Fruit fly (Drosophila melanogaster) whole organism, adult: ENCODE results near the gene CG7695.

ENCODE experiments used
- CG11617 ChIP-seq: fragments of 200-800 bp; sonication (Bioruptor generic); optimal IDR thresholded peaks from 2 replicates; lab custom pipeline; 2017; ENCODE audit warnings: mild to moderate bottlenecking, missing biosample characterization, missing genetic modification reagents, missing genetic modification characterization
- CG12768 ChIP-seq: fragments of 200-800 bp; sonication (Bioruptor generic); optimal IDR thresholded peaks from 2 replicates; lab custom pipeline; 2017; ENCODE audit warnings: missing biosample characterization, missing genetic modification characterization, mild to moderate bottlenecking, moderate library complexity, missing genetic modification reagents
- CG14711 ChIP-seq: fragments of 200-800 bp; sonication (Bioruptor generic); optimal IDR thresholded peaks from 2 replicates; lab custom pipeline; 2018; ENCODE audit warnings: missing biosample characterization, mild to moderate bottlenecking, missing genetic modification characterization, moderate library complexity
- CG1620 ChIP-seq: fragments of 200-800 bp; sonication (Bioruptor generic); optimal IDR thresholded peaks from 2 replicates; lab custom pipeline; 2016; ENCODE audit warnings: missing biosample characterization, missing genetic modification characterization
- CG33017 ChIP-seq: fragments of 200-800 bp; sonication (Bioruptor generic); optimal IDR thresholded peaks from 2 replicates; lab custom pipeline; 2018; ENCODE audit warnings: missing biosample characterization, mild to moderate bottlenecking, missing genetic modification characterization, moderate library complexity
- CG5204 ChIP-seq: fragments of 200-800 bp; sonication (Bioruptor generic); optimal IDR thresholded peaks from 2 replicates; lab custom pipeline; 2016; ENCODE audit warnings: missing biosample characterization, missing genetic modification characterization
- CG7045 ChIP-seq: fragments of 200-800 bp; sonication (Bioruptor generic); optimal IDR thresholded peaks from 2 replicates; lab custom pipeline; 2017; ENCODE audit warnings: missing biosample characterization, mild to moderate bottlenecking, missing genetic modification characterization
- CG7101 ChIP-seq: fragments of 200-800 bp; sonication (Bioruptor generic); optimal IDR thresholded peaks from 2 replicates; lab custom pipeline; 2018; ENCODE audit warnings: missing biosample characterization, mild to moderate bottlenecking, missing genetic modification characterization, moderate library complexity
- Clk ChIP-seq: fragments of 200-800 bp; sonication (Bioruptor generic); optimal IDR thresholded peaks from 2 replicates; lab custom pipeline; 2017; ENCODE audit warnings: missing biosample characterization, missing genetic modification characterization
- Crg-1 ChIP-seq: fragments of 200-800 bp; sonication (Bioruptor generic); optimal IDR thresholded peaks from 2 replicates; lab custom pipeline; 2016; ENCODE audit warnings: missing biosample characterization, missing genetic modification characterization
- Hr96 ChIP-seq: fragments of 200-800 bp; sonication (Bioruptor generic); optimal IDR thresholded peaks from 2 replicates; lab custom pipeline; 2016; ENCODE audit warnings: missing biosample characterization, missing genetic modification characterization
- Mnt ChIP-seq: fragments of 200-800 bp; sonication (Bioruptor generic); optimal IDR thresholded peaks from 2 replicates; lab custom pipeline; 2016; ENCODE audit warnings: missing biosample characterization, mild to moderate bottlenecking, missing genetic modification characterization
- bab1 ChIP-seq: fragments of 200-800 bp; sonication (Bioruptor generic); optimal IDR thresholded peaks from 3 replicates; lab custom pipeline; 2019; ENCODE audit warnings: missing biosample characterization, mild to moderate bottlenecking, missing genetic modification characterization, moderate library complexity
- cic ChIP-seq: fragments of 200-800 bp; sonication (Bioruptor generic); optimal IDR thresholded peaks from 2 replicates; lab custom pipeline; 2017; ENCODE audit warnings: missing biosample characterization, mild to moderate bottlenecking, missing genetic modification characterization, moderate library complexity
- cnc ChIP-seq, 2 experiments: fragments of >200 bp; optimal IDR thresholded peaks; 2 replicates each; lab custom pipeline; 2017
- kay ChIP-seq: fragments of 200-800 bp; sonication (Bioruptor generic); peaks from one replicate; lab custom pipeline; 2016; ENCODE audit warnings: missing biosample characterization, missing genetic modification characterization, borderline replicate concordance
- ovo ChIP-seq: fragments of 200-800 bp; sonication (Bioruptor generic); optimal IDR thresholded peaks from 2 replicates; lab custom pipeline; 2016; ENCODE audit warnings: missing biosample characterization, missing genetic modification characterization
- pad ChIP-seq: fragments of 200-800 bp; sonication (Bioruptor generic); optimal IDR thresholded peaks from 3 replicates; lab custom pipeline; 2017; ENCODE audit warnings: missing biosample characterization, missing genetic modification characterization, mild to moderate bottlenecking, moderate library complexity, missing genetic modification reagents
- tj ChIP-seq: fragments of 200-800 bp; sonication (Bioruptor generic); optimal IDR thresholded peaks from 3 replicates; lab custom pipeline; 2017; ENCODE audit warnings: missing biosample characterization, mild to moderate bottlenecking, missing genetic modification characterization, moderate library complexity
- toe ChIP-seq: fragments of 200-800 bp; sonication (Bioruptor generic); optimal IDR thresholded peaks from 2 replicates; lab custom pipeline; 2016; ENCODE audit warnings: missing biosample characterization, missing genetic modification characterization

CG7695 gene

DNA sequence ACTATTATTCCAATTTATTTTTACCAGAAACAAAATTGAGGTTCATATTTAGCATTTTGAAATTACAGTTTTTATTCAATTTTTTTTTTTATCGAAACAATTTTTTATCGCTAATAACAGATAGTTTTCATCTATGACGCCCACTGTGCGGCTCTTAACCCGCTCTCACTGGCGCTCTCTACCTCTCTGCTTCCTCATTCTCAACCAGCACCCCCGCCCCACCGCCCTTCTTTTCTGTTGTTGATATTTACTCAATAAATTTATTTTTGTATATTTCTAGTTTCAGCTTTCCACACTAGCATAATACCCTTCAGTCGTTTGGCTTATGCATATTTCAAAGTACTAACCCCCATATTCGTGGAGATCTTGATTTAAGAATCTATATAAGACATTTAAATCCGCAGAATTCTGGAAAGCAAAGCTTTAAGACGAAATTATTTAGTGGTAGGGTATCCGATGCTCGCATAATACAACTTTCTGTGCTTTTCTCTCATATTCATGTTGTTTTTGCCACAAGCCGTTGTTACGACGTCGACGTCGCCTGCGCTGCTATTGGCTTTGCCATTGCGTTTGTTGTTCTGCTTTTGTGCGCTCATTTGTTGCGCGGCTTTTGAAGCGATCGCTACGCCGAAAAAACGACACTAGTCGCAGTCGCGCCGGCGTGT, 33.3 kb downstream of the CG7695 start:
- peak; percentile 93 for TF ChIP-seq CG11617 (GFP tag; lab: Kevin White, UChicago)
- peak; percentile 89 for TF ChIP-seq CG7101
- TF ChIP-seq cic = peak; percentile 84
- peak; percentile 48 for TF ChIP-seq Hr96 (GFP tag; lab: Kevin White, UChicago)
- peak; percentile 94 for TF ChIP-seq CG12768 (GFP tag; lab: Kevin White, UChicago)
- peak; percentile 94 for TF ChIP-seq Crg-1 (GFP tag; lab: Kevin White, UChicago)
- TF ChIP-seq CG33017 = peak; percentile 91
- peak; percentile 83 for TF ChIP-seq pad (GFP tag; lab: Kevin White, UChicago)
- TF ChIP-seq cnc (optimal IDR thresholded peaks at IDR 0.05; lab: Kevin White, UChicago) = no peak
- TF ChIP-seq CG1620 (GFP tag; lab: Kevin White, UChicago) = peak; percentile 82
- peak; percentile 87 for TF ChIP-seq Mnt (GFP tag; lab: Kevin White, UChicago)
- peak; percentile 95 for TF ChIP-seq ovo (GFP tag; lab: Kevin White, UChicago)
- TF ChIP-seq Clk (GFP tag; lab: Kevin White, UChicago) = peak; percentile 82
- TF ChIP-seq toe (GFP tag; lab: Kevin White, UChicago) = peak; percentile 83
- TF ChIP-seq CG7045 (GFP tag; lab: Kevin White, UChicago) = peak; percentile 87
- peak; percentile 64 for TF ChIP-seq tj (GFP tag; lab: Kevin White, UChicago)
- peak; percentile 82 for TF ChIP-seq CG14711 (tag; lab: Kevin White, UChicago)
- TF ChIP-seq bab1 (GFP tag; lab: Kevin White, UChicago) = peak; percentile 88
- peak; percentile 92 for TF ChIP-seq kay
- peak; percentile 89 for TF ChIP-seq CG5204 (GFP tag; lab: Kevin White, UChicago)

DNA sequence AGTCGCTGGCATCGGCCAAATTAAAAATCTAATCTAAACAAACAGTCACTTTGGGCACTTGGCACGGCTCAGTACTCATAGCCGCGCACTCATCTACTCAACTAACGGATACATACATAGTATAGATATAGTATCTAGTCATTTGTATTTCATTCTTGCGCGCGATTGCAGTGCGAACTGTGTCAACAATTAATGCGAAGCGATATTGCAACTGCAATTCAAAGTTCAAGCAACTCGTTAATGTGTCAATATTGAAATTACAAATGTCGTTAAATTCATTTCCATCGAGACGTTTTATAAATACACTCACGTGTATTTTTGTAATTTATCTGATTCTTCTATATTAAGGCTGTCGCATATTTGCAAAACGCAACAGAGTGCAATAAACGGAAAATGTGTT, 35.1 kb downstream of the CG7695 start:
- TF ChIP-seq Hr96 (GFP tag; lab: Kevin White, UChicago) (peak; percentile 23), CG11617 (GFP tag; lab: Kevin White, UChicago) (peak; percentile 34), kay (peak; percentile 74), CG5204 (GFP tag; lab: Kevin White, UChicago) (peak; percentile 30), CG14711 (tag; lab: Kevin White, UChicago) (peak; percentile 30), CG7101 (peak; percentile 66), Mnt (GFP tag; lab: Kevin White, UChicago) (peak; percentile 19), CG33017 (peak; percentile 7), bab1 (GFP tag; lab: Kevin White, UChicago) (no peak), CG1620 (GFP tag; lab: Kevin White, UChicago) (no peak), pad (GFP tag; lab: Kevin White, UChicago) (peak; percentile 1), cnc (optimal IDR thresholded peaks at IDR 0.05; lab: Kevin White, UChicago) (no peak), ovo (GFP tag; lab: Kevin White, UChicago) (peak; percentile 12), CG12768 (GFP tag; lab: Kevin White, UChicago) (peak; percentile 64), CG7045 (GFP tag; lab: Kevin White, UChicago) (peak; percentile 22), Crg-1 (GFP tag; lab: Kevin White, UChicago) (peak; percentile 33), toe (GFP tag; lab: Kevin White, UChicago) (peak; percentile 21), Clk (GFP tag; lab: Kevin White, UChicago) (peak; percentile 37), tj (GFP tag; lab: Kevin White, UChicago) (no peak), cic (peak; percentile 81)

- TF ChIP-seq toe (GFP tag; lab: Kevin White, UChicago) (no peak), Clk (GFP tag; lab: Kevin White, UChicago) (peak; percentile 16), ovo (GFP tag; lab: Kevin White, UChicago) (peak; percentile 23), Hr96 (GFP tag; lab: Kevin White, UChicago) (no peak), CG7101 (peak; percentile 21), kay (peak; percentile 54), pad (GFP tag; lab: Kevin White, UChicago) (no peak), cic (peak; percentile 93), CG12768 (GFP tag; lab: Kevin White, UChicago) (peak; percentile 48), CG5204 (GFP tag; lab: Kevin White, UChicago) (no peak), Mnt (GFP tag; lab: Kevin White, UChicago) (peak; percentile 36)
Observed at dm6 chr3R:18580979-18581378, 36.3 kb downstream of the CG7695 start.

- TF ChIP-seq CG7101 (peak; percentile 61), CG33017 (peak; percentile 26), CG12768 (GFP tag; lab: Kevin White, UChicago) (peak; percentile 63), tj (GFP tag; lab: Kevin White, UChicago) (no peak), Crg-1 (GFP tag; lab: Kevin White, UChicago) (no peak), bab1 (GFP tag; lab: Kevin White, UChicago) (peak; percentile 48), CG14711 (tag; lab: Kevin White, UChicago) (peak; percentile 3), CG5204 (GFP tag; lab: Kevin White, UChicago) (peak; percentile 34), Clk (GFP tag; lab: Kevin White, UChicago) (no peak), CG11617 (GFP tag; lab: Kevin White, UChicago) (peak; percentile 38), cnc (optimal IDR thresholded peaks at IDR 0.05; lab: Kevin White, UChicago) (no peak), CG7045 (GFP tag; lab: Kevin White, UChicago) (peak; percentile 55)
Observed at dm6 chr3R:18577739-18578417, 39.4 kb downstream of the CG7695 start.

DNA sequence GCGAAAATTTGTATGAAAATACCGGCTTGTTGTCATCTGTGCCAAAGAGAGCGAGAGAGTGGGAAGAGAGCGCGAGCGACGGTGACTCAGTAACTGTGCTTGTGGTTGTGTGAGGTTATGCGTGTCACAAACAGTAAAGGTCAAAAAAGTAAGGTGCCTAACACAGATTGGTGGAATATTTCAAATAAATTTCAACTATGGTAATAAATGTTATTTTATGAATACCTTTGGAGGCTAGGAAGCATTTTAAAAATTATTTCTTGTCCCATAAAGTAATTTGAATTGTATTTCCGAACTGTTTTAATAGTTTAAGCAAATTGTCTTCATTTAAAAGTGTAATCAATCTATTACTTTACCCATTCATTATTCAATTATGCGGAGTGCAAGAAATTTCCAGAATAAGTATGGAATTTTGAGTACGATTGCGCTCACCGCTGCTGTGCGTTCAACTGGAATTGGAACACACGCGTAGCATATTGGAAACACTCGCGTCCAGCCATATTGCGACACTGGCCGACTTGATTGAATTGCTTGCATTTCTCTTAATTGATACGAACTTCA, 43.5 kb downstream of the CG7695 start:
- TF ChIP-seq CG7101 (peak; percentile 91), Clk (GFP tag; lab: Kevin White, UChicago) (peak; percentile 57), Mnt (GFP tag; lab: Kevin White, UChicago) (peak; percentile 74), Hr96 (GFP tag; lab: Kevin White, UChicago) (peak; percentile 81), CG11617 (GFP tag; lab: Kevin White, UChicago) (peak; percentile 96), cic (peak; percentile 28), cnc (optimal IDR thresholded peaks at IDR 0.05; lab: Kevin White, UChicago) (no peak), CG5204 (GFP tag; lab: Kevin White, UChicago) (peak; percentile 93), pad (GFP tag; lab: Kevin White, UChicago) (peak; percentile 68), CG7045 (GFP tag; lab: Kevin White, UChicago) (peak; percentile 96), kay (peak; percentile 98), Crg-1 (GFP tag; lab: Kevin White, UChicago) (peak; percentile 83), CG14711 (tag; lab: Kevin White, UChicago) (peak; percentile 84), bab1 (GFP tag; lab: Kevin White, UChicago) (peak; percentile 95), CG33017 (peak; percentile 93), toe (GFP tag; lab: Kevin White, UChicago) (peak; percentile 68), tj (GFP tag; lab: Kevin White, UChicago) (peak; percentile 77), CG1620 (GFP tag; lab: Kevin White, UChicago) (peak; percentile 77), CG12768 (GFP tag; lab: Kevin White, UChicago) (peak; percentile 88), ovo (GFP tag; lab: Kevin White, UChicago) (peak; percentile 77)
